Fruit fly (Drosophila melanogaster) whole organism, embryonic: ENCODE results near the gene CG3294.

Experiments used
- ATbp ChIP-seq: fragments of 200-800 bp; sonication (Bioruptor generic); optimal IDR thresholded peaks from 2 replicates; lab custom pipeline; 2017; ENCODE audit warnings: missing biosample characterization, mild to moderate bottlenecking, missing genetic modification characterization, missing genetic modification reagents
- B-H2 ChIP-seq: fragments of 200-800 bp; sonication (Bioruptor generic); optimal IDR thresholded peaks from 2 replicates; lab custom pipeline; 2018; ENCODE audit warnings: missing biosample characterization, mild to moderate bottlenecking, missing genetic modification characterization
- CG10321 ChIP-seq: fragments of 200-800 bp; sonication (Bioruptor generic); IDR thresholded peaks from 2 replicates; pipeline ENCODE4 v1.3.6; 2022; ENCODE audit warnings: missing biosample characterization, missing genetic modification characterization
- CG12104 ChIP-seq: fragments of 200-800 bp; sonication (Bioruptor generic); optimal IDR thresholded peaks from 3 replicates; lab custom pipeline; 2016; ENCODE audit warnings: missing biosample characterization, missing genetic modification characterization
- CG12219 ChIP-seq: fragments of 200-800 bp; sonication (Bioruptor generic); optimal IDR thresholded peaks from 3 replicates; lab custom pipeline; 2018; ENCODE audit warnings: missing biosample characterization, mild to moderate bottlenecking, missing genetic modification characterization
- CG14050 ChIP-seq: fragments of 200-800 bp; sonication (Bioruptor generic); IDR thresholded peaks from 3 replicates; pipeline ENCODE4 v1.3.6; 2022; ENCODE audit warnings: missing biosample characterization, missing genetic modification characterization
- CG17186 ChIP-seq: fragments of 200-800 bp; sonication (Bioruptor generic); optimal IDR thresholded peaks from 3 replicates; lab custom pipeline; 2017; ENCODE audit warnings: missing biosample characterization, missing genetic modification reagents, missing genetic modification characterization
- CG17328 ChIP-seq: fragments of 200-800 bp; sonication (Bioruptor generic); IDR thresholded peaks from 2 replicates; pipeline ENCODE4 v1.3.6; 2022; ENCODE audit warnings: missing biosample characterization, missing genetic modification characterization
- CG17612 ChIP-seq: fragments of 200-800 bp; sonication (Bioruptor generic); IDR thresholded peaks from 2 replicates; pipeline ENCODE4 v1.3.6; 2022; ENCODE audit warnings: missing biosample characterization, missing genetic modification characterization
- CG3065 ChIP-seq: fragments of 200-800 bp; sonication (Bioruptor generic); optimal IDR thresholded peaks from 2 replicates; lab custom pipeline; 2016; ENCODE audit warnings: missing biosample characterization, missing genetic modification characterization
- CG4282 ChIP-seq: fragments of 200-800 bp; sonication (Bioruptor generic); optimal IDR thresholded peaks from 2 replicates; lab custom pipeline; 2016; ENCODE audit warnings: missing biosample characterization, missing genetic modification characterization
- CG43689 ChIP-seq: fragments of 200-800 bp; sonication (Bioruptor generic); IDR thresholded peaks from 2 replicates; pipeline ENCODE4 v1.3.6; 2022; ENCODE audit warnings: missing biosample characterization, missing genetic modification characterization
- CG4404 ChIP-seq: fragments of 200-800 bp; sonication (Bioruptor generic); IDR thresholded peaks from 2 replicates; pipeline ENCODE4 v1.3.6; 2022; ENCODE audit warnings: missing biosample characterization, missing genetic modification characterization
- CG7372 ChIP-seq: fragments of 200-800 bp; sonication (Bioruptor generic); IDR thresholded peaks from 2 replicates; pipeline ENCODE4 v1.3.6; 2022; ENCODE audit warnings: missing biosample characterization, missing genetic modification characterization
- CG8281 ChIP-seq: fragments of 200-800 bp; sonication (Bioruptor generic); optimal IDR thresholded peaks from 2 replicates; lab custom pipeline; 2018; ENCODE audit warnings: missing biosample characterization, mild to moderate bottlenecking, missing genetic modification characterization, moderate library complexity
- CG8765 ChIP-seq: fragments of 200-800 bp; sonication (Bioruptor generic); IDR thresholded peaks from 2 replicates; pipeline ENCODE4 v1.3.6; 2022; ENCODE audit warnings: missing biosample characterization, missing genetic modification characterization
- CG9817 ChIP-seq: fragments of 200-800 bp; sonication (Bioruptor generic); optimal IDR thresholded peaks from 2 replicates; lab custom pipeline; 2018; ENCODE audit warnings: missing biosample characterization, mild to moderate bottlenecking, missing genetic modification characterization, moderate library complexity
- HLH3B ChIP-seq: fragments of 200-800 bp; sonication (Bioruptor generic); IDR thresholded peaks from 2 replicates; pipeline ENCODE4 v1.3.6; 2022; ENCODE audit warnings: missing biosample characterization, missing genetic modification characterization
- Hand ChIP-seq: fragments of 200-800 bp; sonication (Bioruptor generic); optimal IDR thresholded peaks from 2 replicates; lab custom pipeline; 2017; ENCODE audit warnings: mild to moderate bottlenecking, missing biosample characterization, missing genetic modification reagents, missing genetic modification characterization
- Max ChIP-seq: fragments of 200-800 bp; sonication (Bioruptor generic); optimal IDR thresholded peaks from 2 replicates; lab custom pipeline; 2016; ENCODE audit warnings: missing biosample characterization, mild to moderate bottlenecking, missing genetic modification characterization
- Med ChIP-seq: fragments of 200-800 bp; sonication (Bioruptor generic); peaks from one replicate; lab custom pipeline; 2016; ENCODE audit warnings: missing biosample characterization, missing genetic modification characterization, mild to moderate bottlenecking, inconsistent platforms, moderate library complexity
- NC2α ChIP-seq: fragments of 200-800 bp; sonication (Bioruptor generic); optimal IDR thresholded peaks from 2 replicates; lab custom pipeline; 2016; ENCODE audit warnings: missing biosample characterization, missing genetic modification characterization
- Side ChIP-seq: fragments of 200-800 bp; sonication (Bioruptor generic); optimal IDR thresholded peaks from 2 replicates; lab custom pipeline; 2016; ENCODE audit warnings: missing biosample characterization, missing genetic modification characterization
- Vsx1 ChIP-seq: fragments of 200-800 bp; sonication (Bioruptor generic); optimal IDR thresholded peaks from 2 replicates; lab custom pipeline; 2017; ENCODE audit warnings: missing biosample characterization, mild to moderate bottlenecking, missing genetic modification characterization, missing genetic modification reagents
- ac ChIP-seq: fragments of 200-800 bp; sonication (Bioruptor generic); optimal IDR thresholded peaks from 3 replicates; lab custom pipeline; 2017; ENCODE audit warnings: missing biosample characterization, mild to moderate bottlenecking, missing genetic modification characterization
- ara ChIP-seq: fragments of 200-800 bp; sonication (Bioruptor generic); IDR thresholded peaks from 2 replicates; pipeline ENCODE4 v1.3.6; 2022; ENCODE audit warnings: missing biosample characterization, missing genetic modification characterization
- cad ChIP-seq: fragments of >200 bp; optimal IDR thresholded peaks from 2 replicates; lab custom pipeline; 2017; ENCODE audit warnings: missing biosample characterization, missing genetic modification characterization
- chinmo ChIP-seq: fragments of 200-800 bp; sonication (Bioruptor generic); IDR thresholded peaks from 4 replicates; pipeline ENCODE4 v1.3.6; 2022; ENCODE audit warnings: missing biosample characterization, missing genetic modification characterization; ENCODE audit not compliant: partially characterized antibody
- en ChIP-seq: fragments of 200-800 bp; sonication (Bioruptor generic); optimal IDR thresholded peaks from 2 replicates; lab custom pipeline; 2016; ENCODE audit warnings: missing biosample characterization, missing genetic modification characterization
- fru ChIP-seq: fragments of >200 bp; optimal IDR thresholded peaks from 2 replicates; lab custom pipeline; 2017
- ftz-f1 ChIP-seq: fragments of 200-800 bp; sonication (Bioruptor generic); optimal IDR thresholded peaks from 2 replicates; lab custom pipeline; 2016; ENCODE audit warnings: missing biosample characterization, missing genetic modification characterization
- fu2 ChIP-seq: fragments of 200-800 bp; sonication (Bioruptor generic); optimal IDR thresholded peaks from 2 replicates; lab custom pipeline; 2016; ENCODE audit warnings: missing biosample characterization, missing genetic modification characterization
- hb ChIP-seq: fragments of 200-800 bp; sonication (Bioruptor generic); IDR thresholded peaks from 3 replicates; pipeline ENCODE4 v1.3.6; 2022; ENCODE audit warnings: missing biosample characterization, missing genetic modification characterization; ENCODE audit not compliant: partially characterized antibody
- hkb ChIP-seq, 2 experiments: fragments of 200-800 bp in 1 of 2; fragments of >200 bp in 1 of 2; sonication (Bioruptor generic) in 1 of 2; IDR thresholded peaks in 1 of 2; optimal IDR thresholded peaks in 1 of 2; 2 replicates each; pipeline versions ENCODE4 v1.3.6 to Lab custom; 2017 to 2022; ENCODE audit warnings: missing biosample characterization in 1 of 2, missing genetic modification characterization in 1 of 2
- ind ChIP-seq: fragments of 200-800 bp; sonication (Bioruptor generic); optimal IDR thresholded peaks from 3 replicates; lab custom pipeline; 2016; ENCODE audit warnings: missing biosample characterization, missing genetic modification characterization
- inv ChIP-seq: fragments of 200-800 bp; sonication (Bioruptor generic); IDR thresholded peaks from 2 replicates; pipeline ENCODE4 v1.3.6; 2022; ENCODE audit warnings: missing biosample characterization, missing genetic modification characterization; ENCODE audit not compliant: partially characterized antibody
- lab ChIP-seq: fragments of 200-800 bp; sonication (Bioruptor generic); optimal IDR thresholded peaks from 3 replicates; lab custom pipeline; 2017; ENCODE audit warnings: missing biosample characterization, missing genetic modification characterization, mild to moderate bottlenecking, moderate library complexity, missing genetic modification reagents
- mam ChIP-seq: fragments of 200-800 bp; sonication (Bioruptor generic); optimal IDR thresholded peaks from 3 replicates; lab custom pipeline; 2016; ENCODE audit warnings: missing biosample characterization, missing genetic modification characterization
- org-1 ChIP-seq: fragments of 200-800 bp; sonication (Bioruptor generic); optimal IDR thresholded peaks from 2 replicates; lab custom pipeline; 2017; ENCODE audit warnings: missing biosample characterization, missing genetic modification characterization
- pb ChIP-seq: fragments of 200-800 bp; sonication (Bioruptor generic); optimal IDR thresholded peaks from 3 replicates; lab custom pipeline; 2016; ENCODE audit warnings: missing biosample characterization, missing genetic modification characterization
- pho ChIP-seq: fragments of 200-800 bp; sonication (Bioruptor generic); optimal IDR thresholded peaks from 2 replicates; lab custom pipeline; 2016; ENCODE audit warnings: missing biosample characterization, missing genetic modification characterization
- row ChIP-seq: fragments of 200-800 bp; sonication (Bioruptor generic); IDR thresholded peaks from 3 replicates; pipeline ENCODE4 v1.3.6; 2022; ENCODE audit warnings: missing biosample characterization, missing genetic modification characterization
- sens-2 ChIP-seq: fragments of 200-800 bp; sonication (Bioruptor generic); IDR thresholded peaks from 2 replicates; pipeline ENCODE4 v1.3.6; 2022; ENCODE audit warnings: missing biosample characterization, missing genetic modification characterization
- sob ChIP-seq: fragments of 200-800 bp; sonication (Bioruptor generic); IDR thresholded peaks from 2 replicates; pipeline ENCODE4 v1.3.6; 2022; ENCODE audit warnings: missing biosample characterization, missing genetic modification characterization
- tap ChIP-seq: fragments of 200-800 bp; optimal IDR thresholded peaks from 3 replicates; lab custom pipeline; 2019; ENCODE audit warnings: missing biosample characterization, mild to moderate bottlenecking, missing genetic modification characterization, moderate library complexity
- tup ChIP-seq: fragments of 200-800 bp; sonication (Bioruptor generic); optimal IDR thresholded peaks from 2 replicates; lab custom pipeline; 2016; ENCODE audit warnings: missing biosample characterization, mild to moderate bottlenecking, missing genetic modification characterization, moderate library complexity
- unpg ChIP-seq: fragments of 200-800 bp; sonication (Bioruptor generic); optimal IDR thresholded peaks from 3 replicates; lab custom pipeline; 2018; ENCODE audit warnings: missing biosample characterization, mild to moderate bottlenecking, missing genetic modification characterization, moderate library complexity
- vnd ChIP-seq: fragments of 200-800 bp; sonication (Bioruptor generic); IDR thresholded peaks from 3 replicates; pipeline ENCODE4 v1.3.6; 2022; ENCODE audit warnings: missing biosample characterization, missing genetic modification characterization; ENCODE audit not compliant: partially characterized antibody

Gene CG3294

DNA sequence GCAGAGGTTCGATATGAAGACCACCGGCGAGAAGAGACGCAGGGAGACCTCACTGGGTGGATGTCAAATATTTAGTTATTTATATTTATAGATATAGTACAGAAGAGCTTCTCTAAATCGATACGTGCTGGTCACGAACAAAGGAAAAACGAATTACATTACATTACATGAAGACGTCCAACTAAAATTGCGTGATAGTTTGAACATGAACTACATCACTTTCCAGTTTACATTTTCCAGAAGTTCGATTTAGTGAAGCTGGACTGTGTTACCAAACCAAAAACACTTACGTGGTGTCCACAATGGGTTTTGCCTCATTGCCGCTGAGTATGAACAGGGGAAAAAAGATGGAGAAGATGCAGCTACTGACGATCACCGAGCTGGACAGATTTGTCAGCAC, 41.8 kb downstream of the CG3294 start (continued):
- TF ChIP-seq row, result peak; percentile 41; the same call in 2 of the 3 replicates
- TF ChIP-seq hb (GFP tag; lab: Robert Waterston, UW), result no peak

DNA sequence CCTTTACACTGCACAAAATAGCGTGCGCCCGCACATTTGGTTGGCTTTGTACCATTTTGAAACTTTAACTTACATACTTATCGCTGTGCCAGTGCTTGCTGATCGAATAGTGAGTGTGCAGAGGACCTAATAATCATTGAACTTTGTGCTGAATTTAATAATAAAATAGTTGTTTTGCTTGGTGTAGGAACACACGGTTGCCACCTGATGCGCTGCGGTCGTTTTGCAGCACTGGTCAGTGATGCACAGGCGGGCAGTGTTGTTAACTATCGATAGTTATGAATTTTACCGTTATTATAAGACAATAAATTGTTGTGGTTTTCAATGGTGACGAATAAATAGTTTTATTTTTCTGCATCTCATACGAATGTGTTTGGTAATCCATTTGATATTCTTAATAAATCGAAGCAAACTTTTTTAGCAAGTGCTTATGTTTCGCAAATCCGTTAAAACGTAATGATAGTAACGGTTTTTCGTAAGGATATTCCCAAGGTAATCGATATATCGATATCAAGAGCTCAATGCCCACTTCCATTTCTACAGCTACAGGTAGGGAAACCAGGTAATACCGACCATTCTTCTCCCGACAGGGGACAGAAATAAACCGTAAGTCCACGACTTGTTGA, 43.5 kb downstream of the CG3294 start, which contains the start of the genes tank and CG12194:
tank (minus strand) TSS at position 228 of the 626 bp plus-strand sequence.
CG12194 (plus strand) TSS at position 576 of the 626 bp plus-strand sequence.
- TF ChIP-seq Hand (peak; percentile 94), ind (GFP tag; lab: Kevin White, UChicago) (peak; percentile 99), pb (GFP tag; lab: Kevin White, UChicago) (peak; percentile 99), inv (GFP tag; lab: Robert Waterston, UW) (peak; percentile 72), cad (GFP tag; lab: Kevin White, UChicago) (no peak), CG9817 (tag; lab: Kevin White, UChicago) (peak; percentile 97), sob (GFP tag; lab: Robert Waterston, UW) (peak; percentile 99), CG12104 (GFP tag; lab: Kevin White, UChicago) (peak; percentile 94), CG8765 (peak; percentile 98), CG3065 (GFP tag; lab: Kevin White, UChicago) (peak; percentile 99), tap (tag; lab: Kevin White, UChicago) (peak; percentile 98), unpg (GFP tag; lab: Kevin White, UChicago) (peak; percentile 99), CG10321 (GFP tag; lab: Robert Waterston, UW) (peak; percentile 89), mam (GFP tag; lab: Kevin White, UChicago) (peak; percentile 99), en (GFP tag; lab: Kevin White, UChicago) (peak; percentile 99), CG43689 (GFP tag; lab: Robert Waterston, UW) (peak; percentile 99), CG8281 (tag; lab: Kevin White, UChicago) (peak; percentile 90), CG4404 (GFP tag; lab: Robert Waterston, UW) (peak; percentile 99), CG7372 (GFP tag; lab: Robert Waterston, UW) (peak; percentile 98), CG17612 (peak; percentile 99), CG12219 (GFP tag; lab: Kevin White, UChicago) (peak; percentile 99), ftz-f1 (GFP tag; lab: Kevin White, UChicago) (peak; percentile 90), vnd (GFP tag; lab: Robert Waterston, UW) (peak; percentile 71), Side (peak; percentile 99), ATbp (GFP tag; lab: Kevin White, UChicago) (peak; percentile 99), org-1 (GFP tag; lab: Kevin White, UChicago) (peak; percentile 99), NC2α (GFP tag; lab: Kevin White, UChicago) (peak; percentile 98), ara (GFP tag; lab: Robert Waterston, UW) (peak; percentile 99), CG4282 (GFP tag; lab: Kevin White, UChicago) (peak; percentile 98), CG17186 (peak; percentile 96), Med (GFP tag; lab: Kevin White, UChicago) (peak; percentile 100), lab (GFP tag; lab: Kevin White, UChicago) (peak; percentile 99), Max (GFP tag; lab: Kevin White, UChicago) (peak; percentile 98), HLH3B (GFP tag; lab: Robert Waterston, UW) (peak; percentile 99), sens-2 (GFP tag; lab: Robert Waterston, UW) (peak; percentile 99), CG17328 (peak; percentile 100), CG14050 (GFP tag; lab: Robert Waterston, UW) (peak; percentile 99), fu2 (GFP tag; lab: Kevin White, UChicago) (peak; percentile 99), hkb (optimal IDR thresholded peaks at IDR 0.05; lab: Kevin White, UChicago) (peak; percentile 82), hkb (GFP tag; IDR thresholded peaks at IDR 0.05; lab: Robert Waterston, UW) (peak; percentile 100), chinmo (GFP tag; lab: Robert Waterston, UW) (0 out of 4 replicates have a peak, but pooled peaks have one; percentile 70), ac (GFP tag; lab: Kevin White, UChicago) (peak; percentile 95), B-H2 (GFP tag; lab: Kevin White, UChicago) (peak; percentile 77), tup (GFP tag; lab: Kevin White, UChicago) (peak; percentile 99), Vsx1 (GFP tag; lab: Kevin White, UChicago) (peak; percentile 97), fru (lab: Kevin White, UChicago) (no peak), pho (peak; percentile 99)
